Worm (Caenorhabditis elegans) whole organism, L4 larva: ENCODE data around the gene C18H7.11.
A peak's percentile ranks its signal among the peaks of the same experiment; 100 is the strongest.

Experiments
- ceh-82 ChIP-seq: sonication (generic microtip); optimal IDR thresholded peaks from 2 replicates; lab custom pipeline; 2017; ENCODE audit warnings: missing biosample characterization, missing genetic modification characterization
- ctbp-1 ChIP-seq: fragments of 200-800 bp; sonication (Bioruptor generic); IDR thresholded peaks from 2 replicates; pipeline ENCODE4 v1.3.6; 2022; ENCODE audit warnings: missing genetic modification reagents, missing genetic modification characterization, missing compliant biosample characterization
- daf-12 ChIP-seq: fragments of 150-350 bp; optimal IDR thresholded peaks from 2 replicates; lab custom pipeline; 2014; ENCODE audit warnings: missing biosample characterization, missing genetic modification reagents, missing genetic modification characterization
- dmd-9 ChIP-seq: fragments of 200-800 bp; sonication (Bioruptor generic); IDR thresholded peaks from 2 replicates; pipeline ENCODE4 v1.3.6; 2022; ENCODE audit warnings: missing genetic modification reagents, missing genetic modification characterization, missing compliant biosample characterization
- lsy-2 ChIP-seq, 2 experiments: fragments of 150-350 bp in 1 of 2; sonication (generic microtip) in 1 of 2; optimal IDR thresholded peaks; 2 replicates each; lab custom pipeline; 2014 to 2017; ENCODE audit warnings: missing biosample characterization in 2 of 2, missing genetic modification characterization in 2 of 2
- mxl-2 ChIP-seq: fragments of 200-800 bp; sonication (Bioruptor generic); conservative IDR thresholded peaks from 2 replicates; pipeline ENCODE4 v1.3.6; 2022; ENCODE audit warnings: missing genetic modification reagents, missing genetic modification characterization, missing compliant biosample characterization
- nhr-10 ChIP-seq: fragments of 150-350 bp; optimal IDR thresholded peaks from 2 replicates; lab custom pipeline; 2014; ENCODE audit warnings: missing biosample characterization, missing genetic modification characterization
- nhr-111 ChIP-seq: fragments of 200-800 bp; sonication (Bioruptor generic); optimal IDR thresholded peaks from 2 replicates; lab custom pipeline; 2018; ENCODE audit warnings: mild to moderate bottlenecking, missing genetic modification characterization, missing compliant biosample characterization
- nhr-76 ChIP-seq: fragments of 150-350 bp; optimal IDR thresholded peaks from 2 replicates; lab custom pipeline; 2014; ENCODE audit warnings: missing biosample characterization, missing genetic modification characterization
- snpc-4 ChIP-seq: fragments of 150-350 bp; optimal IDR thresholded peaks from 2 replicates; lab custom pipeline; 2014; ENCODE audit warnings: missing biosample characterization, missing genetic modification characterization
- unc-62 ChIP-seq, 3 experiments: fragments of 150-350 bp in 1 of 3; sonication (generic microtip); optimal IDR thresholded peaks in 2 of 3; peaks in 1 of 3; 1 replicate in 1 of 3; 2 replicates in 2 of 3; lab custom pipeline; 2014 to 2017; ENCODE audit warnings: missing biosample characterization in 3 of 3, missing genetic modification characterization in 3 of 3, missing genetic modification reagents in 3 of 3, missing genotype in 1 of 3

DNA sequence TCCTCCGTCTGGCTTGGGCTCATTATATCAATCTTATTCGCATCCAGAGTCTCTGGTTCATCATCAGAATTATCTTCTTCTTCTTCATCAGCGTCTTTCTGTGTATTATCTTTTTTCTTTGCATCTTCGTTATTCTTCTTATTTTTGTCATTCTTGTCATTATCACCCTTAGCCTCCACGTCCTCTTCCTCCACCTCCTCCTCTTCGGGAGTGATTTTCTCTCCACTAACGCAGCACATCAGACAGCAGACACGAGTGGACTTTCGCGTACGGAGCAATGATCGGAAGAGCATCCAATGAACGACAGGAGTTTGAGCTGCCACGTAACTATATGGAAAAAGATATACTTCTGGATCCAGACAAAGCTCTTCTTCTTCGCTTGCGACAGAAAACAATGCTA, 12.7 kb upstream of the C18H7.11 start:
- TF ChIP-seq lsy-2 (tag; optimal IDR thresholded peaks at IDR 0.05; lab: Kevin White, UChicago) = no peak
- no peak for TF ChIP-seq ceh-82 (tag; lab: Kevin White, UChicago)
- no peak for TF ChIP-seq daf-12 (tag; lab: Kevin White, UChicago)
- no peak for TF ChIP-seq nhr-111 (GFP tag; lab: Kevin White, UChicago)
- no peak for TF ChIP-seq nhr-10 (tag; lab: Kevin White, UChicago)
- TF ChIP-seq ctbp-1 (GFP tag; lab: Robert Waterston, UW) = no peak
- peak in 1 of 2 experiments; percentile 59 for TF ChIP-seq unc-62 (GFP tag; optimal IDR thresholded peaks at IDR 0.05 in 1 of 2; lab: Kevin White, UChicago)
- TF ChIP-seq unc-62 (tag; optimal IDR thresholded peaks at IDR 0.05; lab: Kevin White, UChicago) = no peak
- no peak for TF ChIP-seq dmd-9 (GFP tag; lab: Robert Waterston, UW)
- TF ChIP-seq snpc-4 (tag; lab: Kevin White, UChicago) = no peak
- no peak for TF ChIP-seq mxl-2
- no peak for TF ChIP-seq nhr-76 (tag; lab: Kevin White, UChicago)
